Fruit fly (Drosophila melanogaster) whole organism, prepupa: Measurements from ENCODE around the gene CG14362.

Experiments used
- CG4318 ChIP-seq: fragments of 200-800 bp; sonication (Bioruptor generic); optimal IDR thresholded peaks from 3 replicates; lab custom pipeline; 2017; ENCODE audit warnings: missing biosample characterization, mild to moderate bottlenecking, missing genetic modification characterization
- CG7368 ChIP-seq: fragments of 200-800 bp; sonication (Bioruptor generic); optimal IDR thresholded peaks from 3 replicates; lab custom pipeline; 2016; ENCODE audit warnings: missing biosample characterization, missing genetic modification characterization
- CG8319 ChIP-seq: fragments of 200-800 bp; sonication (Bioruptor generic); optimal IDR thresholded peaks from 3 replicates; lab custom pipeline; 2016; ENCODE audit warnings: missing biosample characterization, missing genetic modification characterization
- Hr39 ChIP-seq: fragments of 200-800 bp; sonication (Bioruptor generic); optimal IDR thresholded peaks from 2 replicates; lab custom pipeline; 2016; ENCODE audit warnings: missing biosample characterization, missing genetic modification characterization
- Lpt ChIP-seq: fragments of 200-800 bp; sonication (Bioruptor generic); optimal IDR thresholded peaks from 3 replicates; lab custom pipeline; 2016; ENCODE audit warnings: missing biosample characterization, missing genetic modification characterization
- Sox102F ChIP-seq: fragments of 200-800 bp; sonication (Bioruptor generic); optimal IDR thresholded peaks from 2 replicates; lab custom pipeline; 2016; ENCODE audit warnings: missing biosample characterization, mild to moderate bottlenecking, missing genetic modification characterization
- dac ChIP-seq: fragments of 200-800 bp; sonication (Bioruptor generic); optimal IDR thresholded peaks from 2 replicates; lab custom pipeline; 2017; ENCODE audit warnings: missing biosample characterization, mild to moderate bottlenecking, missing genetic modification characterization
- fd85E ChIP-seq: fragments of 200-800 bp; sonication (Bioruptor generic); optimal IDR thresholded peaks from 3 replicates; lab custom pipeline; 2016; ENCODE audit warnings: missing biosample characterization, missing genetic modification characterization
- pdm3 ChIP-seq: fragments of 200-800 bp; sonication (Bioruptor generic); optimal IDR thresholded peaks from 3 replicates; lab custom pipeline; 2016; ENCODE audit warnings: missing biosample characterization, missing genetic modification characterization

dm6 chr3R:13831042-13831441, 24.2 kb downstream of the CG14362 start:
- TF ChIP-seq pdm3 (GFP tag; lab: Kevin White, UChicago) (peak; percentile 36), CG4318 (GFP tag; lab: Kevin White, UChicago) (peak; percentile 67), fd85E (GFP tag; lab: Kevin White, UChicago) (no peak), CG7368 (GFP tag; lab: Kevin White, UChicago) (peak; percentile 17), CG8319 (GFP tag; lab: Kevin White, UChicago) (no peak), dac (GFP tag; lab: Kevin White, UChicago) (peak; percentile 37), Hr39 (GFP tag; lab: Kevin White, UChicago) (peak; percentile 40), Sox102F (GFP tag; lab: Kevin White, UChicago) (no peak), Lpt (GFP tag; lab: Kevin White, UChicago) (peak; percentile 43)
